Worm (Caenorhabditis elegans): ENCODE measurements around the gene K11H3.3.

ce11 chrIII:9825073-9825828, 26.4 kb upstream of the K11H3.3 start, which contains the start of gene ZK632.9:
- no peak for TF ChIP-seq pha-4 (tag; optimal IDR thresholded peaks at IDR 0.05)
- TF ChIP-seq unc-62 (GFP tag; optimal IDR thresholded peaks at IDR 0.05) = no peak
- TF ChIP-seq ham-2 (GFP tag; optimal IDR thresholded peaks at IDR 0.05) = no peak
- TF ChIP-seq blmp-1 (tag; optimal IDR thresholded peaks at IDR 0.05) = no peak
- TF ChIP-seq nhr-237 (tag; optimal IDR thresholded peaks at IDR 0.05) = no peak
- no peak for TF ChIP-seq lin-13 (tag; optimal IDR thresholded peaks at IDR 0.05)
- no peak for TF ChIP-seq snpc-4 (tag; optimal IDR thresholded peaks at IDR 0.05)
- TF ChIP-seq elt-3 (tag; optimal IDR thresholded peaks at IDR 0.05) = no peak
- no peak for TF ChIP-seq nhr-12 (tag; optimal IDR thresholded peaks at IDR 0.05)
- TF ChIP-seq nhr-76 (tag; optimal IDR thresholded peaks at IDR 0.05) = no peak

All from whole organism, mixed stage, embryonic.